Worm (Caenorhabditis elegans) whole organism, young adult: ENCODE measurements around the gene T02H6.3.

Source experiments
- atf-7 ChIP-seq: sonication (generic microtip); optimal IDR thresholded peaks from 2 replicates; lab custom pipeline; 2017; ENCODE audit warnings: mild to moderate bottlenecking, missing genetic modification characterization, missing compliant biosample characterization
- attf-5 ChIP-seq: fragments of 200-800 bp; sonication (Bioruptor generic); optimal IDR thresholded peaks from 2 replicates; lab custom pipeline; 2018; ENCODE audit warnings: mild to moderate bottlenecking, missing genetic modification characterization, missing compliant biosample characterization
- fkh-3 ChIP-seq: sonication (generic microtip); optimal IDR thresholded peaks from 2 replicates; lab custom pipeline; 2016; ENCODE audit warnings: mild to moderate bottlenecking, missing genetic modification characterization, missing compliant biosample characterization
- mcd-1 ChIP-seq: fragments of 200-800 bp; sonication (Bioruptor generic); IDR thresholded peaks from 2 replicates; pipeline ENCODE4 v1.3.6; 2022; ENCODE audit warnings: missing genetic modification reagents, missing genetic modification characterization, missing compliant biosample characterization

- TF ChIP-seq mcd-1 (GFP tag; lab: Robert Waterston, UW) = no peak
- no peak for TF ChIP-seq attf-5 (GFP tag; lab: Kevin White, UChicago)
- no peak for TF ChIP-seq atf-7
- TF ChIP-seq fkh-3 (tag; lab: Kevin White, UChicago) = no peak
These were observed 30.0 kb upstream of the T02H6.3 start, which contains the start of gene sri-45 for ce11 chrII:661696-662095.
